Worm (Caenorhabditis elegans) whole organism, dauer: ENCODE data around the gene C48B4.11.

Experiments
- unc-62 ChIP-seq: sonication (generic microtip); optimal IDR thresholded peaks from 2 replicates; lab custom pipeline; 2017; ENCODE audit warnings: missing biosample characterization, missing genetic modification reagents, missing genetic modification characterization

Gene C48B4.11

ce11 chrIII:9521410-9522090 is 44.4 kb downstream of the C48B4.11 start, which contains the start of the genes clu-1 and prp-40:
TSS of gene clu-1 (minus strand) at chrIII:9521460.
TSS of gene prp-40 (plus strand) at chrIII:9522075.
- TF ChIP-seq unc-62 (GFP tag; lab: Kevin White, UChicago), result no peak

ce11 chrIII:9516148-9516547 is 49.8 kb downstream of the C48B4.11 start, which contains the start of gene F55H2.7:
TSS of gene F55H2.7 (minus strand) at chrIII:9516248.
- TF ChIP-seq unc-62 (GFP tag; lab: Kevin White, UChicago), result no peak
